Worm (Caenorhabditis elegans) whole organism, L4/young adult: ENCODE measurements around the gene T25D1.3.

Experiments
- W03F9.2 ChIP-seq: fragments of 150-350 bp; optimal IDR thresholded peaks from 2 replicates; lab custom pipeline; 2014; ENCODE audit warnings: missing biosample characterization, missing genetic modification characterization
- dao-5 ChIP-seq: sonication (generic microtip); optimal IDR thresholded peaks from 2 replicates; lab custom pipeline; 2016; ENCODE audit warnings: missing genotype, missing genetic modification characterization, moderate library complexity, missing compliant biosample characterization
- him-1 ChIP-seq: sonication (generic microtip); optimal IDR thresholded peaks from 2 replicates; lab custom pipeline; 2016; ENCODE audit warnings: missing genotype, missing genetic modification reagents, missing genetic modification characterization, missing compliant biosample characterization

DNA sequence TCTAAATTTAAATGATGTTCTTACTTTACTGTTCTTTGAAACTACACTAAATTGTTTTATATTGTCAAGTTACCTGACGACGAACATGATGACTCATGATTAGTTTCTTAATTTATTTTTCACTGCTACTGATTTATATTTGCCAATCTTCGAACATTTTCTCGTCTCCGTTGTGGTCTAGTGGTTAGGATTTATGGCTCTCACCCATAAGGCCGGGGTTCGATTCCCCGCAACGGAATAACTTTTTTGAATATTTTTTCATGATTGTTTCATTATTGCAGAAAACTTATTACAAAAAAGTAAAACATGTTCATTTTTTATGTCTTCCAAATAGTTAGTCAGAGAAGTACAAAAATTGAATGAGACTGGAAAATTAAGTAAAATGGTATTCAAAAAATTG is 53.3 kb downstream of the T25D1.3 start:
- TF ChIP-seq W03F9.2 (tag; lab: Kevin White, UChicago) (peak; percentile 7), him-1 (tag; lab: Kevin White, UChicago) (no peak), dao-5 (no peak)
